Worm (Caenorhabditis elegans) whole organism, midembryonic: ENCODE results near the gene C26F1.1.
A peak's percentile ranks its signal among the peaks of the same experiment; 100 is the strongest.

Experiments used
- T22C8.4 ChIP-seq: fragments of 200-800 bp; sonication (Bioruptor generic); IDR thresholded peaks from 2 replicates; pipeline ENCODE4 v1.3.6; 2022; ENCODE audit warnings: missing genetic modification characterization, missing compliant biosample characterization
- flt-1 ChIP-seq: fragments of 200-800 bp; sonication (Bioruptor generic); IDR thresholded peaks from 2 replicates; pipeline ENCODE4 v1.3.6; 2022; ENCODE audit warnings: missing genetic modification characterization, missing compliant biosample characterization
- klf-2 ChIP-seq: fragments of 200-800 bp; sonication (Bioruptor generic); conservative IDR thresholded peaks from 2 replicates; pipeline ENCODE4 v1.3.6; 2022; ENCODE audit warnings: missing genetic modification reagents, missing genetic modification characterization, missing compliant biosample characterization
- med-1 ChIP-seq: sonication (generic microtip); optimal IDR thresholded peaks from 2 replicates; lab custom pipeline; 2017; ENCODE audit warnings: missing genetic modification characterization, mild to moderate bottlenecking, missing compliant biosample characterization, antibody characterized with exemption, missing genetic modification reagents; ENCODE audit not compliant: insufficient read depth
- tab-1 ChIP-seq: fragments of 200-800 bp; sonication (Bioruptor generic); IDR thresholded peaks from 2 replicates; pipeline ENCODE4 v1.3.6; 2022; ENCODE audit warnings: missing genetic modification characterization, missing compliant biosample characterization
- ztf-29 ChIP-seq: fragments of 200-800 bp; sonication (Bioruptor generic); IDR thresholded peaks from 2 replicates; pipeline ENCODE4 v1.3.6; 2022; ENCODE audit warnings: missing genetic modification reagents, missing genetic modification characterization, missing compliant biosample characterization

ce11 chrV:7745903-7746302, 39.3 kb upstream of the C26F1.1 start:
- TF ChIP-seq ztf-29 (GFP tag; lab: Robert Waterston, UW) (peak; percentile 28; the same call in 1 of the 2 replicates), klf-2 (no peak), flt-1 (GFP tag; lab: Robert Waterston, UW) (0 out of 2 replicates have a peak, but pooled peaks have one; percentile 14), tab-1 (GFP tag; lab: Robert Waterston, UW) (no peak), med-1 (no peak), T22C8.4 (GFP tag; lab: Robert Waterston, UW) (no peak)
